Worm (Caenorhabditis elegans) whole organism, L3 larva: Measurements from ENCODE around the gene ZK697.1.

ENCODE experiments used
- R02D3.7 ChIP-seq: fragments of 150-350 bp; optimal IDR thresholded peaks from 2 replicates; lab custom pipeline; 2014; ENCODE audit warnings: missing biosample characterization, missing genetic modification characterization
- ZK546.5 ChIP-seq: sonication (generic microtip); optimal IDR thresholded peaks from 2 replicates; lab custom pipeline; 2017; ENCODE audit warnings: missing biosample characterization, missing genetic modification characterization
- ama-1 ChIP-seq: fragments of 150-350 bp; optimal IDR thresholded peaks from 2 replicates; lab custom pipeline; 2018
- ceh-16 ChIP-seq: sonication (generic microtip); optimal IDR thresholded peaks from 2 replicates; lab custom pipeline; 2017; ENCODE audit warnings: missing biosample characterization, missing genetic modification characterization
- ceh-28 ChIP-seq: fragments of 150-350 bp; optimal IDR thresholded peaks from 2 replicates; lab custom pipeline; 2014; ENCODE audit warnings: missing biosample characterization, missing genetic modification reagents, missing genetic modification characterization
- ceh-82 ChIP-seq: fragments of 150-350 bp; optimal IDR thresholded peaks from 2 replicates; lab custom pipeline; 2014; ENCODE audit warnings: missing biosample characterization, missing genetic modification characterization
- ceh-9 ChIP-seq: sonication (generic microtip); optimal IDR thresholded peaks from 2 replicates; lab custom pipeline; 2018; ENCODE audit warnings: missing biosample characterization, missing genetic modification characterization
- egl-27 ChIP-seq: sonication (generic microtip); optimal IDR thresholded peaks from 4 replicates; lab custom pipeline; 2017; ENCODE audit warnings: missing biosample characterization, missing genetic modification reagents, missing genetic modification characterization
- egl-5 ChIP-seq: fragments of 150-350 bp; optimal IDR thresholded peaks from 2 replicates; lab custom pipeline; 2017; ENCODE audit warnings: missing biosample characterization, missing genetic modification reagents, missing genetic modification characterization, inconsistent platforms
- elt-1 ChIP-seq: fragments of 150-350 bp; optimal IDR thresholded peaks from 2 replicates; lab custom pipeline; 2014; ENCODE audit warnings: missing biosample characterization, missing genetic modification characterization
- elt-2 ChIP-seq: sonication (generic microtip); optimal IDR thresholded peaks from 2 replicates; lab custom pipeline; 2016; ENCODE audit warnings: missing genetic modification reagents, mild to moderate bottlenecking, missing genetic modification characterization, missing compliant biosample characterization
- elt-3 ChIP-seq, 3 experiments: fragments of 150-350 bp in 1 of 3; sonication (generic microtip) in 2 of 3; optimal IDR thresholded peaks; 2 replicates in 2 of 3; 4 replicates in 1 of 3; lab custom pipeline; 2014 to 2017; ENCODE audit warnings: missing biosample characterization in 3 of 3, missing genetic modification characterization in 3 of 3
- fkh-2 ChIP-seq: fragments of 150-350 bp; optimal IDR thresholded peaks from 2 replicates; lab custom pipeline; 2014; ENCODE audit warnings: missing biosample characterization, missing genetic modification reagents, missing genetic modification characterization
- fos-1 ChIP-seq: fragments of 150-350 bp; optimal IDR thresholded peaks from 2 replicates; lab custom pipeline; 2014; ENCODE audit warnings: missing biosample characterization, missing genetic modification characterization
- jun-1 ChIP-seq: fragments of 150-350 bp; optimal IDR thresholded peaks from 2 replicates; lab custom pipeline; 2014; ENCODE audit warnings: missing biosample characterization, missing genetic modification reagents, missing genetic modification characterization
- lin-39 ChIP-seq: fragments of 150-350 bp; optimal IDR thresholded peaks from 2 replicates; lab custom pipeline; 2018; ENCODE audit warnings: missing biosample characterization, missing genetic modification reagents, missing genetic modification characterization
- mdl-1 ChIP-seq: fragments of 150-350 bp; optimal IDR thresholded peaks from 2 replicates; lab custom pipeline; 2014; ENCODE audit warnings: missing biosample characterization, missing genetic modification characterization
- mml-1 ChIP-seq: fragments of 150-350 bp; sonication (generic microtip); optimal IDR thresholded peaks from 3 replicates; lab custom pipeline; 2014; ENCODE audit warnings: missing biosample characterization, missing genetic modification characterization
- nfya-1 ChIP-seq: sonication (generic microtip); optimal IDR thresholded peaks from 2 replicates; lab custom pipeline; 2017; ENCODE audit warnings: missing genetic modification characterization, mild to moderate bottlenecking, missing compliant biosample characterization, antibody characterized with exemption, moderate library complexity; ENCODE audit not compliant: insufficient read depth
- nhr-11 ChIP-seq: fragments of 150-350 bp; optimal IDR thresholded peaks from 2 replicates; lab custom pipeline; 2014; ENCODE audit warnings: missing biosample characterization, missing genetic modification characterization
- nhr-12 ChIP-seq: fragments of 150-350 bp; optimal IDR thresholded peaks from 2 replicates; lab custom pipeline; 2014; ENCODE audit warnings: missing biosample characterization, missing genetic modification characterization
- nhr-23 ChIP-seq: fragments of 150-350 bp; optimal IDR thresholded peaks from 2 replicates; lab custom pipeline; 2014; ENCODE audit warnings: missing biosample characterization, missing genetic modification reagents, missing genetic modification characterization
- nhr-237 ChIP-seq: fragments of 150-350 bp; optimal IDR thresholded peaks from 2 replicates; lab custom pipeline; 2014; ENCODE audit warnings: missing biosample characterization, missing genetic modification characterization
- nhr-25 ChIP-seq: sonication (generic microtip); optimal IDR thresholded peaks from 2 replicates; lab custom pipeline; 2017; ENCODE audit warnings: missing biosample characterization, missing genetic modification characterization
- nhr-43 ChIP-seq: sonication (generic microtip); optimal IDR thresholded peaks from 2 replicates; lab custom pipeline; 2016; ENCODE audit warnings: mild to moderate bottlenecking, missing genetic modification characterization, missing compliant biosample characterization; ENCODE audit not compliant: poor library complexity, severe bottlenecking
- nhr-67 ChIP-seq: fragments of 150-350 bp; optimal IDR thresholded peaks from 2 replicates; lab custom pipeline; 2014; ENCODE audit warnings: missing biosample characterization, missing genetic modification characterization
- nhr-76 ChIP-seq: fragments of 150-350 bp; sonication (generic microtip); optimal IDR thresholded peaks from 5 replicates; lab custom pipeline; 2014; ENCODE audit warnings: missing biosample characterization, missing genetic modification characterization
- nhr-77 ChIP-seq: fragments of 150-350 bp; optimal IDR thresholded peaks from 2 replicates; lab custom pipeline; 2014; ENCODE audit warnings: missing biosample characterization, missing genetic modification characterization
- pha-4 ChIP-seq: fragments of 150-350 bp; optimal IDR thresholded peaks from 2 replicates; lab custom pipeline; 2014; ENCODE audit warnings: missing biosample characterization, missing genetic modification reagents, missing genetic modification characterization
- pqm-1 ChIP-seq: fragments of 150-350 bp; optimal IDR thresholded peaks from 2 replicates; lab custom pipeline; 2017; ENCODE audit warnings: missing biosample characterization, missing genetic modification characterization, inconsistent platforms
- sea-2 ChIP-seq: fragments of 150-350 bp; sonication (generic microtip); optimal IDR thresholded peaks from 4 replicates; lab custom pipeline; 2014; ENCODE audit warnings: missing biosample characterization, missing genetic modification reagents, missing genetic modification characterization
- skn-1 ChIP-seq: fragments of 150-350 bp; optimal IDR thresholded peaks from 2 replicates; lab custom pipeline; 2014; ENCODE audit warnings: missing biosample characterization, missing genetic modification characterization
- snpc-4 ChIP-seq: fragments of 150-350 bp; optimal IDR thresholded peaks from 2 replicates; lab custom pipeline; 2014; ENCODE audit warnings: missing biosample characterization, missing genetic modification characterization
- tbx-2 ChIP-seq: sonication (generic microtip); optimal IDR thresholded peaks from 2 replicates; lab custom pipeline; 2016; ENCODE audit warnings: mild to moderate bottlenecking, missing genetic modification characterization, missing compliant biosample characterization
- unc-39 ChIP-seq: sonication (generic microtip); optimal IDR thresholded peaks from 4 replicates; lab custom pipeline; 2017; ENCODE audit warnings: missing biosample characterization, missing genetic modification characterization
- unc-62 ChIP-seq: fragments of 150-350 bp; sonication (generic microtip); optimal IDR thresholded peaks from 4 replicates; lab custom pipeline; 2014; ENCODE audit warnings: missing biosample characterization, missing genetic modification reagents, missing genetic modification characterization
- zag-1 ChIP-seq: fragments of 150-350 bp; optimal IDR thresholded peaks from 2 replicates; lab custom pipeline; 2014; ENCODE audit warnings: missing biosample characterization, missing genetic modification characterization
- ztf-4 ChIP-seq: fragments of 150-350 bp; optimal IDR thresholded peaks from 2 replicates; lab custom pipeline; 2014; ENCODE audit warnings: missing biosample characterization, missing genetic modification characterization

The ZK697.1 gene

DNA sequence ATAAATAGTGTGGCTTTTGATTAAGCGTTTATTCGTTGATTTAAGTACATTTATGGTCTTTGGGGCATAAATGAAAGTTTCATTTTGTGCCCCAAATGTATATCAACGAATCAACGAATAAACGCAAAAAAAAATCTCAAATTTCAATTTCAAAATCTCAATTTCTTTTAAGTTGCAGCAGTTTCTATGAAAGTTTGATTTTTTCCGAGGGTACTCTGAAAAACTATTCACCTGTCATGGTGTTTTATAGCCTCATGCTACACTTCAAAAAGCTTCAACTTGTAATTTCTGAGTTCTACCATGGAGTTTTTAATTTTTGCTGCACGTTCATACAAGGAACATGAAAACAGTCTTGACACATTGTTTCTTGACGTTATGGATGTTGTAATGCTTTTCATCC is at the start of gene ZK697.1:
ZK697.1 (plus strand) TSS at position 301 of the 400 bp plus-strand sequence.
- no peak for TF ChIP-seq ama-1
- no peak for TF ChIP-seq nhr-76 (tag; lab: Kevin White, UChicago)
- no peak for TF ChIP-seq pqm-1
- TF ChIP-seq ztf-4 (tag; lab: Kevin White, UChicago): no peak
- no peak for TF ChIP-seq ceh-16 (tag; lab: Kevin White, UChicago)
- TF ChIP-seq skn-1 (tag; lab: Kevin White, UChicago): no peak
- no peak for TF ChIP-seq tbx-2 (tag; lab: Kevin White, UChicago)
- no peak for TF ChIP-seq nhr-67
- no peak for TF ChIP-seq ceh-9 (tag; lab: Kevin White, UChicago)
- no peak for TF ChIP-seq nhr-12 (tag; lab: Kevin White, UChicago)
- no peak for TF ChIP-seq nhr-25
- TF ChIP-seq nhr-237: no peak
- no peak for TF ChIP-seq elt-2 (tag; lab: Kevin White, UChicago)

DNA sequence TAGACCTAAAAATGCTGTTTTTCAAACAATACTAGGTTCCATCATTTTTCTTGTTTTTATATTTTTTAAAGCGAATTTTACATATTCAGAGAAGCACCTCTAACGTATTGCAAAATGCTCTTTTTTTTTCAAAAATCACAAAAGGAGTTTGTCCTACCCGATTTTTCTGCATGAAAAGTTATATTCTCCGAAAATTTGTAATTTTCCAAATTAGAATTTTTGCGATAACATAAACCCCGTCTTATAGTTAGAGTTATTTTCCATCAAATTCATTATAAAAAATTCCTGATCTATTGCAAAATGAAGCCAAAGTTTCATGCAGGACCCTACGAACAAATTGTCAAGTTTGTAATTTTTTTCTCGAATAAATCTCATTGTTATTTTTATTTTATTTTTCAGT is 44.2 kb upstream of the ZK697.1 start, which contains the start of gene srw-99:
srw-99 (plus strand) TSS at position 301 of the 400 bp plus-strand sequence.
- no peak for TF ChIP-seq unc-62 (GFP tag; lab: Kevin White, UChicago)
- TF ChIP-seq sea-2 (GFP tag; lab: Kevin White, UChicago): no peak
- TF ChIP-seq nhr-12 (tag; lab: Kevin White, UChicago): no peak
- no peak for TF ChIP-seq mml-1 (tag; lab: Kevin White, UChicago)
- TF ChIP-seq R02D3.7 (tag; lab: Kevin White, UChicago): no peak
- no peak for TF ChIP-seq ceh-28 (tag; lab: Kevin White, UChicago)
- no peak for TF ChIP-seq elt-2 (tag; lab: Kevin White, UChicago)
- no peak for TF ChIP-seq nhr-43 (tag; lab: Kevin White, UChicago)
- no peak for TF ChIP-seq lin-39
- TF ChIP-seq snpc-4 (tag; lab: Kevin White, UChicago): no peak
- no peak for TF ChIP-seq ZK546.5 (tag; lab: Kevin White, UChicago)
- TF ChIP-seq skn-1 (tag; lab: Kevin White, UChicago): no peak
- TF ChIP-seq nhr-23: no peak

DNA sequence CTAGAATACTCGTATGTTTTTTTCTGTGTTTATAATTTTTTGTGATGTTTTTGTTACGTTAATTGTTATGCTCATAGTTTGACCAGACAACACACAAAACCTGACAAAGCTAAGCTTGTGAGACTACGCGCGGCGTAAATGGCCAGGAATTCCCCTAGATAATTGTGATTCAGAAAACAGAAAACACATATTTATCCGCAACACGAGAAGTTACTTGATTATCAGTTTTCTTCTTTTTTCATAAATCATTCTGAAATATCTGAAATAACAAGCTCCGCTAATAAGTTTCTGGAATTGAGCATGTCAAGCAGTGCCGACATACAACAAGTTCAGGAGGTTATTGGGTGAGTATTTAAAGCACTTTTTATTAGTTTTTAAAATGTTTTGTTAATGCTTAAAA is 41.7 kb upstream of the ZK697.1 start, which contains the start of gene srw-100:
srw-100 (plus strand) TSS at position 301 of the 400 bp plus-strand sequence.
- TF ChIP-seq ceh-28 (tag; lab: Kevin White, UChicago) (no peak), egl-5 (tag; lab: Kevin White, UChicago) (no peak), nhr-67 (no peak), ceh-16 (tag; lab: Kevin White, UChicago) (no peak), elt-1 (tag; lab: Kevin White, UChicago) (no peak), nhr-76 (tag; lab: Kevin White, UChicago) (no peak), unc-39 (tag; lab: Kevin White, UChicago) (no peak)
- TF ChIP-seq, all 47 proteins: peak for 0

DNA sequence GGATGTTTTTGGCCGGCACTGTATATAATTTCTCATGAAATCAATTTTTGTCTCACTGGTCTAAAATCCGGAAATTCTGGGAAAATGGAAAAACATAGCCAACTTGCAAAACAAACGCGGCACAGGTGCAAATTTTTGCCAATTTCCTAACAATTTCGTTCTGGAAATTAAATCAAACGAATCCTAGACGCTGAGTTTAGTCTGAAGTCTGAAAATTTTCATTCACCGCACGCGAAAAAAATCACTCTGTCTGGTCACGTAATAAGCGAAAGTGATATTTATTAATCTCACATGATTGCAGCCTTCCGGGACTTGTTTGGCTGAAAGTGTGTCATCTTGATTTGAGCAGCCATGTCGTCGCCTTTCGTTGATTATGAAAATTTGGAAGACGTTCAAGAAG is 35.7 kb upstream of the ZK697.1 start, which contains the start of gene srw-103:
srw-103 (plus strand) TSS at position 301 of the 400 bp plus-strand sequence.
- TF ChIP-seq lin-39: no peak
- TF ChIP-seq R02D3.7 (tag; lab: Kevin White, UChicago): no peak
- TF ChIP-seq mdl-1 (tag; lab: Kevin White, UChicago): no peak
- TF ChIP-seq tbx-2 (tag; lab: Kevin White, UChicago): no peak
- TF ChIP-seq nhr-11 (tag; lab: Kevin White, UChicago): no peak
- no peak for TF ChIP-seq ceh-16 (tag; lab: Kevin White, UChicago)
- TF ChIP-seq zag-1 (tag; lab: Kevin White, UChicago): no peak
- no peak for TF ChIP-seq pha-4 (tag; lab: Kevin White, UChicago)
- no peak for TF ChIP-seq fos-1 (tag; lab: Kevin White, UChicago)
- TF ChIP-seq nhr-77 (tag; lab: Kevin White, UChicago): no peak
- no peak for TF ChIP-seq ama-1
- no peak for TF ChIP-seq elt-3 (tag; optimal IDR thresholded peaks at IDR 0.05; lab: Kevin White, UChicago)
- no peak for TF ChIP-seq jun-1 (tag; lab: Kevin White, UChicago)

DNA sequence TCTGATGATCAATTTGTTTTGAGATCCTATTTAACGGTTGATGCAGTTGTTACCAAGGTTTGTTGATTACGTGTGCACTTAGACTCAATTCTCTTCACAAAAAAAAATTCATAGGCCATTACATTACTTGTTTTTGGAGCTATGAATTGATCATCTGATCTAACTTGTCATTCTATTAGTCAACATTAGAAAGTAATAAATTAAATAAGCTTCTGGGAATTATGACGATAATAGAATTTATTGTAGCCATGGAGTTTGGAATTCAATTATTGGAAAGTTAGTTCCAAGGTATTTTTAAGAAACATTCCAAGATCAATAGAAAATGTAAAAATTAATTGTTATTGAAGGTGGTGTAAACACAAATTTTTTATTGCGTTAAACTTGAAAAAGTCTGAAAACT is 34.4 kb upstream of the ZK697.1 start:
- TF ChIP-seq lin-39 (no peak), mdl-1 (tag; lab: Kevin White, UChicago) (no peak), egl-27 (no peak), nhr-11 (tag; lab: Kevin White, UChicago) (no peak), mml-1 (tag; lab: Kevin White, UChicago) (no peak), zag-1 (tag; lab: Kevin White, UChicago) (no peak), nhr-67 (no peak), unc-39 (tag; lab: Kevin White, UChicago) (no peak), snpc-4 (tag; lab: Kevin White, UChicago) (no peak), nfya-1 (tag; lab: Kevin White, UChicago) (no peak), ceh-82 (tag; lab: Kevin White, UChicago) (no peak), fkh-2 (tag; lab: Kevin White, UChicago) (no peak), sea-2 (GFP tag; lab: Kevin White, UChicago) (no peak), nhr-12 (tag; lab: Kevin White, UChicago) (no peak), ceh-9 (tag; lab: Kevin White, UChicago) (no peak)
